Fruit fly (Drosophila melanogaster) whole organism, embryonic: ENCODE results near the gene PpD6.

Source experiments
- ATbp ChIP-seq: fragments of 200-800 bp; sonication (Bioruptor generic); optimal IDR thresholded peaks from 2 replicates; lab custom pipeline; 2017; ENCODE audit warnings: missing biosample characterization, mild to moderate bottlenecking, missing genetic modification characterization, missing genetic modification reagents
- Bdp1 ChIP-seq: fragments of 200-800 bp; sonication (Bioruptor generic); optimal IDR thresholded peaks from 3 replicates; lab custom pipeline; 2016; ENCODE audit warnings: missing biosample characterization, missing genetic modification characterization
- CG10366 ChIP-seq: fragments of 200-800 bp; sonication (Bioruptor generic); IDR thresholded peaks from 2 replicates; pipeline ENCODE4 v1.3.6; 2022; ENCODE audit warnings: missing biosample characterization, missing genetic modification characterization
- CG11504 ChIP-seq: fragments of 200-800 bp; sonication (Bioruptor generic); optimal IDR thresholded peaks from 3 replicates; lab custom pipeline; 2019; ENCODE audit warnings: missing biosample characterization, mild to moderate bottlenecking, missing genetic modification characterization, moderate library complexity
- CG12071 ChIP-seq: fragments of 200-800 bp; sonication (Bioruptor generic); optimal IDR thresholded peaks from 3 replicates; lab custom pipeline; 2018; ENCODE audit warnings: missing biosample characterization, mild to moderate bottlenecking, missing genetic modification characterization
- CG12744 ChIP-seq: fragments of 200-800 bp; sonication (Bioruptor generic); optimal IDR thresholded peaks from 2 replicates; lab custom pipeline; 2016; ENCODE audit warnings: missing biosample characterization, missing genetic modification characterization
- CG13775 ChIP-seq: fragments of 200-800 bp; sonication (Bioruptor generic); optimal IDR thresholded peaks from 3 replicates; lab custom pipeline; 2017; ENCODE audit warnings: missing biosample characterization, mild to moderate bottlenecking, missing genetic modification characterization
- CG1647 ChIP-seq: fragments of 200-800 bp; sonication (Bioruptor generic); optimal IDR thresholded peaks from 3 replicates; lab custom pipeline; 2016; ENCODE audit warnings: missing biosample characterization, missing genetic modification characterization
- CG17912 ChIP-seq: fragments of 200-800 bp; sonication (Bioruptor generic); optimal IDR thresholded peaks from 2 replicates; lab custom pipeline; 2018; ENCODE audit warnings: missing biosample characterization, mild to moderate bottlenecking, missing genetic modification characterization
- CG2120 ChIP-seq: fragments of 200-800 bp; sonication (Bioruptor generic); optimal IDR thresholded peaks from 3 replicates; lab custom pipeline; 2016; ENCODE audit warnings: missing biosample characterization, missing genetic modification characterization
- CG32767 ChIP-seq: fragments of 200-800 bp; sonication (Bioruptor generic); IDR thresholded peaks from 2 replicates; pipeline ENCODE4 v1.3.6; 2022; ENCODE audit warnings: missing biosample characterization, missing genetic modification characterization
- CG3847 ChIP-seq: fragments of 200-800 bp; sonication (Bioruptor generic); IDR thresholded peaks from 2 replicates; pipeline ENCODE4 v1.3.6; 2022; ENCODE audit warnings: missing biosample characterization, missing genetic modification characterization
- CG4854 ChIP-seq: fragments of 200-800 bp; sonication (Bioruptor generic); optimal IDR thresholded peaks from 2 replicates; lab custom pipeline; 2016; ENCODE audit warnings: missing biosample characterization, missing genetic modification characterization, inconsistent platforms
- CG5245 ChIP-seq: fragments of 200-800 bp; sonication (Bioruptor generic); optimal IDR thresholded peaks from 3 replicates; lab custom pipeline; 2016; ENCODE audit warnings: missing biosample characterization, missing genetic modification characterization
- CG6654 ChIP-seq: fragments of 200-800 bp; sonication (Bioruptor generic); optimal IDR thresholded peaks from 2 replicates; lab custom pipeline; 2017; ENCODE audit warnings: missing biosample characterization, mild to moderate bottlenecking, missing genetic modification characterization
- CG6765 ChIP-seq: fragments of 200-800 bp; sonication (Bioruptor generic); optimal IDR thresholded peaks from 3 replicates; lab custom pipeline; 2017; ENCODE audit warnings: missing biosample characterization, mild to moderate bottlenecking, missing genetic modification characterization
- CG9797 ChIP-seq: fragments of 200-800 bp; sonication (Bioruptor generic); optimal IDR thresholded peaks from 3 replicates; lab custom pipeline; 2018; ENCODE audit warnings: missing biosample characterization, mild to moderate bottlenecking, missing genetic modification characterization
- Dfd ChIP-seq, 2 experiments: fragments of >200 bp; optimal IDR thresholded peaks; 2 replicates each; lab custom pipeline; 2017; ENCODE audit warnings: missing biosample characterization in 2 of 2, missing genetic modification characterization in 2 of 2
- GATAe ChIP-seq: fragments of 200-800 bp; sonication (Bioruptor generic); conservative IDR thresholded peaks from 2 replicates; pipeline ENCODE4 v1.3.6; 2022; ENCODE audit warnings: missing biosample characterization, missing genetic modification characterization
- Hey ChIP-seq: fragments of 200-800 bp; sonication (Bioruptor generic); optimal IDR thresholded peaks from 3 replicates; lab custom pipeline; 2018; ENCODE audit warnings: missing biosample characterization, mild to moderate bottlenecking, missing genetic modification characterization
- Hsf ChIP-seq: fragments of 200-800 bp; sonication (Bioruptor generic); optimal IDR thresholded peaks from 3 replicates; lab custom pipeline; 2016; ENCODE audit warnings: missing biosample characterization, missing genetic modification characterization
- Max ChIP-seq: fragments of 200-800 bp; sonication (Bioruptor generic); optimal IDR thresholded peaks from 2 replicates; lab custom pipeline; 2016; ENCODE audit warnings: missing biosample characterization, mild to moderate bottlenecking, missing genetic modification characterization
- NC2α ChIP-seq: fragments of 200-800 bp; sonication (Bioruptor generic); optimal IDR thresholded peaks from 2 replicates; lab custom pipeline; 2016; ENCODE audit warnings: missing biosample characterization, missing genetic modification characterization
- PHDP ChIP-seq: fragments of 200-800 bp; sonication (Bioruptor generic); optimal IDR thresholded peaks from 3 replicates; lab custom pipeline; 2018; ENCODE audit warnings: missing biosample characterization, mild to moderate bottlenecking, missing genetic modification characterization, moderate library complexity
- Scr ChIP-seq: fragments of 200-800 bp; sonication (Bioruptor generic); IDR thresholded peaks from 2 replicates; pipeline ENCODE4 v1.3.6; 2022; ENCODE audit warnings: missing biosample characterization, missing genetic modification characterization; ENCODE audit not compliant: partially characterized antibody
- Tbp ChIP-seq: fragments of >200 bp; optimal IDR thresholded peaks from 2 replicates; lab custom pipeline; 2018; ENCODE audit warnings: missing biosample characterization, missing genetic modification characterization
- Trl ChIP-seq, 3 experiments: fragments of >200 bp in 2 of 3; fragments of 200-800 bp in 1 of 3; sonication (Bioruptor generic) in 1 of 3; optimal IDR thresholded peaks; 2 replicates in 1 of 3; 3 replicates in 2 of 3; lab custom pipeline; 2016 to 2017; ENCODE audit warnings: missing biosample characterization in 1 of 3, missing genetic modification characterization in 1 of 3
- YL-1 ChIP-seq: fragments of 200-800 bp; sonication (Bioruptor generic); optimal IDR thresholded peaks from 3 replicates; lab custom pipeline; 2017; ENCODE audit warnings: missing biosample characterization, mild to moderate bottlenecking, missing genetic modification characterization
- ap ChIP-seq: fragments of 200-800 bp; sonication (Bioruptor generic); IDR thresholded peaks from 2 replicates; pipeline ENCODE4 v1.3.6; 2022; ENCODE audit warnings: missing biosample characterization, missing genetic modification characterization
- ash1 ChIP-seq: fragments of 200-800 bp; sonication (Bioruptor generic); optimal IDR thresholded peaks from 2 replicates; lab custom pipeline; 2018; ENCODE audit warnings: missing biosample characterization, mild to moderate bottlenecking, missing genetic modification characterization
- az2 ChIP-seq: fragments of 200-800 bp; sonication (Bioruptor generic); optimal IDR thresholded peaks from 3 replicates; lab custom pipeline; 2016; ENCODE audit warnings: missing biosample characterization, missing genetic modification characterization
- bbx ChIP-seq: fragments of 200-800 bp; sonication (Bioruptor generic); IDR thresholded peaks from 2 replicates; pipeline ENCODE4 v1.3.6; 2022; ENCODE audit warnings: missing biosample characterization, missing genetic modification characterization; ENCODE audit not compliant: partially characterized antibody
- cad ChIP-seq: fragments of >200 bp; optimal IDR thresholded peaks from 2 replicates; lab custom pipeline; 2017; ENCODE audit warnings: missing biosample characterization, missing genetic modification characterization
- crp ChIP-seq, 2 experiments: fragments of 200-800 bp; sonication (Bioruptor generic); optimal IDR thresholded peaks; 2 replicates in 1 of 2; 3 replicates in 1 of 2; lab custom pipeline; 2017; ENCODE audit warnings: missing biosample characterization in 2 of 2, missing genetic modification characterization in 2 of 2, mild to moderate bottlenecking in 1 of 2, moderate library complexity in 1 of 2
- dysf ChIP-seq: fragments of 200-800 bp; sonication (Bioruptor generic); IDR thresholded peaks from 3 replicates; pipeline ENCODE4 v1.3.6; 2022; ENCODE audit warnings: missing biosample characterization, missing genetic modification characterization
- en ChIP-seq: fragments of 200-800 bp; sonication (Bioruptor generic); optimal IDR thresholded peaks from 2 replicates; lab custom pipeline; 2016; ENCODE audit warnings: missing biosample characterization, missing genetic modification characterization
- eyg ChIP-seq: fragments of 200-800 bp; sonication (Bioruptor generic); optimal IDR thresholded peaks from 3 replicates; lab custom pipeline; 2016; ENCODE audit warnings: missing biosample characterization, missing genetic modification characterization
- fru ChIP-seq: fragments of >200 bp; optimal IDR thresholded peaks from 2 replicates; lab custom pipeline; 2017
- gt ChIP-seq: fragments of 200-800 bp; sonication (Bioruptor generic); IDR thresholded peaks from 2 replicates; pipeline ENCODE4 v1.3.6; 2022; ENCODE audit warnings: missing biosample characterization, missing genetic modification characterization
- h ChIP-seq: fragments of >200 bp; optimal IDR thresholded peaks from 2 replicates; lab custom pipeline; 2017
- jumu ChIP-seq: fragments of 200-800 bp; sonication (Bioruptor generic); optimal IDR thresholded peaks from 3 replicates; lab custom pipeline; 2016; ENCODE audit warnings: missing biosample characterization, missing genetic modification characterization
- ken ChIP-seq: fragments of 200-800 bp; sonication (Bioruptor generic); IDR thresholded peaks from 3 replicates; pipeline ENCODE4 v1.3.6; 2022; ENCODE audit warnings: missing biosample characterization, missing genetic modification characterization
- lab ChIP-seq: fragments of 200-800 bp; sonication (Bioruptor generic); optimal IDR thresholded peaks from 3 replicates; lab custom pipeline; 2017; ENCODE audit warnings: missing biosample characterization, missing genetic modification characterization, mild to moderate bottlenecking, moderate library complexity, missing genetic modification reagents
- lbe ChIP-seq: fragments of 200-800 bp; sonication (Bioruptor generic); optimal IDR thresholded peaks from 2 replicates; lab custom pipeline; 2016; ENCODE audit warnings: missing biosample characterization, mild to moderate bottlenecking, missing genetic modification characterization
- lmd ChIP-seq: fragments of 200-800 bp; sonication (Bioruptor generic); IDR thresholded peaks from 2 replicates; pipeline ENCODE4 v1.3.6; 2022; ENCODE audit warnings: missing biosample characterization, missing genetic modification characterization
- nau ChIP-seq: fragments of 200-800 bp; sonication (Bioruptor generic); optimal IDR thresholded peaks from 3 replicates; lab custom pipeline; 2017; ENCODE audit warnings: missing biosample characterization, mild to moderate bottlenecking, missing genetic modification characterization, missing genetic modification reagents
- onecut ChIP-seq: fragments of 200-800 bp; sonication (Bioruptor generic); IDR thresholded peaks from 2 replicates; pipeline ENCODE4 v1.3.6; 2022; ENCODE audit warnings: missing biosample characterization, missing genetic modification characterization
- pros ChIP-seq: fragments of 200-800 bp; sonication (Bioruptor generic); optimal IDR thresholded peaks from 3 replicates; lab custom pipeline; 2019; ENCODE audit warnings: missing biosample characterization, mild to moderate bottlenecking, missing genetic modification characterization, moderate library complexity
- shn ChIP-seq: fragments of 200-800 bp; sonication (Bioruptor generic); optimal IDR thresholded peaks from 3 replicates; lab custom pipeline; 2016; ENCODE audit warnings: missing biosample characterization, missing genetic modification characterization
- sr ChIP-seq: fragments of 200-800 bp; sonication (Bioruptor generic); IDR thresholded peaks from 3 replicates; pipeline ENCODE4 v1.3.6; 2022; ENCODE audit warnings: missing biosample characterization, missing genetic modification characterization
- yki ChIP-seq: fragments of >200 bp; optimal IDR thresholded peaks from 3 replicates; lab custom pipeline; 2018
- zen ChIP-seq: fragments of 200-800 bp; sonication (Bioruptor generic); optimal IDR thresholded peaks from 3 replicates; lab custom pipeline; 2018; ENCODE audit warnings: missing biosample characterization, mild to moderate bottlenecking, missing genetic modification characterization, moderate library complexity

PpD6 gene

DNA sequence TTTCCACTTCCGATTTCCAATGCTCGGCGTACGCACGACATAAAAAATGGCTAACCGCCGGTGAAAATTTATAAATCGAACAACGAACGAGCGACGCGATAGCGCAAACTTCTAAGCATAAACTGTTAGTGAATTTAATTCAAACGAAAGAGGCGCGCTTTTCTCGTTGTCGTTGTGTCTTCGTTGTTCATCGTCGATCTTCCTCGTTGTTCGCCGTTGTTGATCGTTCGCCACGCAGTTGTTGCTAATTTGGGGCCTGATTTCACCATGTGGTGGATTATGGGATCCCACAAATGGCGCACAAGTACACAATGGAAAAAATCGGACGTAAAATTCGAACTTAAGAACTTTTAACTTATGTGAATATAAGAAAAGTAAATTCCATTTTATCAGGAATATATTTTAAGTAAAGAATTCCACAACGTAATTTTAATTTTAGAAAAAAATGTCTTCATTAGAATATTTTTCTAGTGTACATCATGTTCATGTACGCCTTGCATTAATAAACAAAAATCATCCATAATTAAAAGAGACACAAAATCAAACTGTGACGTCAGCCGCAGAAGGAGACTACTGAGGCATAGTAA is 23.1 kb upstream of the PpD6 start (continued):
- TF ChIP-seq Trl (optimal IDR thresholded peaks at IDR 0.05; lab: Kevin White, UChicago): no peak
- TF ChIP-seq Trl (GFP tag; optimal IDR thresholded peaks at IDR 0.05; lab: Kevin White, UChicago): no peak
- peak; percentile 44 for TF ChIP-seq CG4854 (GFP tag; lab: Kevin White, UChicago)
- TF ChIP-seq bbx (GFP tag; lab: Robert Waterston, UW): no peak
- no peak for TF ChIP-seq pros (GFP tag; lab: Kevin White, UChicago)
- no peak for TF ChIP-seq Dfd (GFP tag; optimal IDR thresholded peaks at IDR 0.05; lab: Kevin White, UChicago)
- no peak for TF ChIP-seq CG9797 (GFP tag; lab: Kevin White, UChicago)
- no peak for TF ChIP-seq onecut (GFP tag; lab: Robert Waterston, UW)
- TF ChIP-seq CG6765 (GFP tag; lab: Kevin White, UChicago): peak; percentile 65
- peak; percentile 35; the same call in 1 of the 2 replicates for TF ChIP-seq GATAe (GFP tag; lab: Robert Waterston, UW)
- no peak for TF ChIP-seq Scr
- no peak for TF ChIP-seq NC2α (GFP tag; lab: Kevin White, UChicago)
- peak; percentile 89 for TF ChIP-seq lab (GFP tag; lab: Kevin White, UChicago)
- no peak for TF ChIP-seq lbe (GFP tag; lab: Kevin White, UChicago)
- TF ChIP-seq CG3847: peak; percentile 66
- no peak for TF ChIP-seq CG5245 (GFP tag; lab: Kevin White, UChicago)
- no peak; the same call in 1 of the 2 replicates for TF ChIP-seq CG32767
- peak; percentile 50 for TF ChIP-seq Hsf (GFP tag; lab: Kevin White, UChicago)
- TF ChIP-seq jumu: no peak
- TF ChIP-seq CG6654 (GFP tag; lab: Kevin White, UChicago): no peak
- peak; percentile 69 for TF ChIP-seq lmd (GFP tag; lab: Robert Waterston, UW)
- peak; percentile 84 for TF ChIP-seq PHDP
- peak; percentile 81 for TF ChIP-seq dysf (GFP tag; lab: Robert Waterston, UW)
- peak; percentile 2 for TF ChIP-seq CG12744 (GFP tag; lab: Kevin White, UChicago)
- peak; percentile 47 for TF ChIP-seq Max (GFP tag; lab: Kevin White, UChicago)
- TF ChIP-seq shn (GFP tag; lab: Kevin White, UChicago): no peak
- TF ChIP-seq ken (GFP tag; lab: Robert Waterston, UW): no peak
- no peak for TF ChIP-seq crp (GFP tag; optimal IDR thresholded peaks at IDR 0.05; lab: Kevin White, UChicago)
- TF ChIP-seq gt: no peak
- peak; percentile 28 for TF ChIP-seq CG1647 (GFP tag; lab: Kevin White, UChicago)
- TF ChIP-seq fru (lab: Kevin White, UChicago): no peak
- peak; percentile 30 for TF ChIP-seq ATbp (GFP tag; lab: Kevin White, UChicago)
- TF ChIP-seq h (lab: Kevin White, UChicago): no peak
- TF ChIP-seq Hey (tag; lab: Kevin White, UChicago): no peak
- TF ChIP-seq yki: no peak
- no peak for TF ChIP-seq en (GFP tag; lab: Kevin White, UChicago)
- TF ChIP-seq cad: no peak
- TF ChIP-seq ash1 (GFP tag; lab: Kevin White, UChicago): no peak
- TF ChIP-seq Bdp1 (GFP tag; lab: Kevin White, UChicago): no peak
- peak; percentile 47 for TF ChIP-seq az2 (GFP tag; lab: Kevin White, UChicago)
- TF ChIP-seq eyg (GFP tag; lab: Kevin White, UChicago): peak; percentile 19
- peak; percentile 83 for TF ChIP-seq CG11504 (tag; lab: Kevin White, UChicago)
- TF ChIP-seq CG12071 (GFP tag; lab: Kevin White, UChicago): peak; percentile 26
- TF ChIP-seq CG13775 (GFP tag; lab: Kevin White, UChicago): peak; percentile 51
- TF ChIP-seq CG2120: peak; percentile 87
- no peak for TF ChIP-seq CG17912 (GFP tag; lab: Kevin White, UChicago)
- TF ChIP-seq nau (GFP tag; lab: Kevin White, UChicago): peak; percentile 19
- no peak for TF ChIP-seq Tbp (GFP tag; lab: Kevin White, UChicago)
- no peak for TF ChIP-seq sr
- TF ChIP-seq CG10366 (GFP tag; lab: Robert Waterston, UW): peak; percentile 56
- TF ChIP-seq zen: peak; percentile 13
- TF ChIP-seq ap (GFP tag; lab: Robert Waterston, UW): no peak
- TF ChIP-seq YL-1: no peak
